Worm (Caenorhabditis elegans) whole organism, L4/young adult: ENCODE measurements around the gene F28H7.3.

Experiments used
- W03F9.2 ChIP-seq: fragments of 150-350 bp; optimal IDR thresholded peaks from 2 replicates; lab custom pipeline; 2014; ENCODE audit warnings: missing biosample characterization, missing genetic modification characterization
- him-1 ChIP-seq: sonication (generic microtip); optimal IDR thresholded peaks from 2 replicates; lab custom pipeline; 2016; ENCODE audit warnings: missing genotype, missing genetic modification reagents, missing genetic modification characterization, missing compliant biosample characterization

- TF ChIP-seq him-1 (tag; lab: Kevin White, UChicago) = no peak
- no peak for TF ChIP-seq W03F9.2 (tag; lab: Kevin White, UChicago)
Observed at ce11 chrV:10726691-10727090, 23.9 kb downstream of the F28H7.3 start.
